Fruit fly (Drosophila melanogaster) S2 (cell line): Measurements from ENCODE around the gene Nup35.

Experiments
- CG8478 ChIP-seq: fragments of >200 bp; optimal IDR thresholded peaks from 2 replicates; lab custom pipeline; 2018
- CTCF ChIP-seq, 2 experiments: fragments of >200 bp; optimal IDR thresholded peaks; 2 replicates each; lab custom pipeline; 2018

Gene Nup35

dm6 chrX:18647961-18648360 lies at the start of gene Nup35:
Nup35 (plus strand) TSS chrX:18648182.
- no peak for TF ChIP-seq CG8478 (lab: Kevin White, UChicago)

dm6 chrX:18613434-18613833 lies 34.5 kb upstream of the Nup35 start:
- TF ChIP-seq CG8478 (lab: Kevin White, UChicago) (no peak), CTCF (optimal IDR thresholded peaks at IDR 0.05; lab: Kevin White, UChicago) (no peak)

dm6 chrX:18617489-18617888 lies 30.5 kb upstream of the Nup35 start, which contains the start of gene CG15040:
CG15040 (minus strand) TSS chrX:18617589.
- TF ChIP-seq CG8478 (lab: Kevin White, UChicago): no peak
- TF ChIP-seq CTCF (optimal IDR thresholded peaks at IDR 0.05; lab: Kevin White, UChicago): no peak

- TF ChIP-seq CG8478 (lab: Kevin White, UChicago) (no peak), CTCF (optimal IDR thresholded peaks at IDR 0.05; lab: Kevin White, UChicago) (no peak)
Measured at dm6 chrX:18618122-18618521, 29.9 kb upstream of the Nup35 start.

dm6 chrX:18621649-18622346 lies 26.2 kb upstream of the Nup35 start:
- peak; percentile 88 to 89 for TF ChIP-seq CTCF (optimal IDR thresholded peaks at IDR 0.05; lab: Kevin White, UChicago)
- TF ChIP-seq CG8478 (lab: Kevin White, UChicago): no peak

dm6 chrX:18627002-18627401 lies 21.0 kb upstream of the Nup35 start:
- TF ChIP-seq CG8478 (lab: Kevin White, UChicago) (no peak), CTCF (optimal IDR thresholded peaks at IDR 0.05; lab: Kevin White, UChicago) (no peak)

- TF ChIP-seq CG8478 (lab: Kevin White, UChicago) (no peak), CTCF (optimal IDR thresholded peaks at IDR 0.05; lab: Kevin White, UChicago) (no peak)
Measured at dm6 chrX:18630990-18631389, 17.0 kb upstream of the Nup35 start.

dm6 chrX:18634716-18635115 lies 13.3 kb upstream of the Nup35 start, which contains the start of gene wgn:
wgn (minus strand) TSS chrX:18634908.
- TF ChIP-seq CG8478 (lab: Kevin White, UChicago) (no peak), CTCF (optimal IDR thresholded peaks at IDR 0.05; lab: Kevin White, UChicago) (no peak)

dm6 chrX:18635118-18635552 lies 12.8 kb upstream of the Nup35 start:
- TF ChIP-seq CTCF (optimal IDR thresholded peaks at IDR 0.05; lab: Kevin White, UChicago) (peak; percentile 94 to 97), CG8478 (lab: Kevin White, UChicago) (no peak)

- TF ChIP-seq CTCF (optimal IDR thresholded peaks at IDR 0.05; lab: Kevin White, UChicago): no peak
- TF ChIP-seq CG8478 (lab: Kevin White, UChicago): no peak
Measured at dm6 chrX:18636275-18636947, 11.6 kb upstream of the Nup35 start.

- TF ChIP-seq CTCF (optimal IDR thresholded peaks at IDR 0.05; lab: Kevin White, UChicago) (no peak), CG8478 (lab: Kevin White, UChicago) (no peak)
Measured at dm6 chrX:18643057-18643656, 4.8 kb upstream of the Nup35 start.

dm6 chrX:18644890-18645289 lies 3.1 kb upstream of the Nup35 start:
- no peak for TF ChIP-seq CTCF (optimal IDR thresholded peaks at IDR 0.05; lab: Kevin White, UChicago)
- TF ChIP-seq CG8478 (lab: Kevin White, UChicago): no peak

- TF ChIP-seq CG8478 (lab: Kevin White, UChicago): no peak
- TF ChIP-seq CTCF (optimal IDR thresholded peaks at IDR 0.05; lab: Kevin White, UChicago): no peak
Measured at dm6 chrX:18645720-18646213, 2.2 kb upstream of the Nup35 start.

- TF ChIP-seq CTCF (optimal IDR thresholded peaks at IDR 0.05; lab: Kevin White, UChicago): peak in 1 of 2 experiments; percentile 4
- no peak for TF ChIP-seq CG8478 (lab: Kevin White, UChicago)
Measured at dm6 chrX:18646855-18647699, 905 bp upstream of the Nup35 start, which contains the start of gene Rip11. Rip11 (minus strand) TSS chrX:18647648.
